Fruit fly (Drosophila melanogaster) whole organism, prepupa: ENCODE results near the gene Cpr100A.

ENCODE experiments used
- CG8119 ChIP-seq: fragments of 200-800 bp; sonication (Bioruptor generic); IDR thresholded peaks from 3 replicates; pipeline ENCODE4 v1.3.6; 2022; ENCODE audit warnings: missing biosample characterization, missing genetic modification characterization
- CG8632 ChIP-seq: fragments of 200-800 bp; sonication (Bioruptor generic); optimal IDR thresholded peaks from 3 replicates; lab custom pipeline; 2016; ENCODE audit warnings: missing biosample characterization, missing genetic modification characterization
- CG9139 ChIP-seq: fragments of 200-800 bp; sonication (Bioruptor generic); optimal IDR thresholded peaks from 3 replicates; lab custom pipeline; 2017; ENCODE audit warnings: missing biosample characterization, mild to moderate bottlenecking, missing genetic modification characterization
- Eip93F ChIP-seq: fragments of 200-800 bp; sonication (Bioruptor generic); optimal IDR thresholded peaks from 2 replicates; lab custom pipeline; 2016; ENCODE audit warnings: missing biosample characterization, mild to moderate bottlenecking, missing genetic modification characterization
- Hr39 ChIP-seq: fragments of 200-800 bp; sonication (Bioruptor generic); optimal IDR thresholded peaks from 2 replicates; lab custom pipeline; 2016; ENCODE audit warnings: missing biosample characterization, missing genetic modification characterization
- Hr4 ChIP-seq: fragments of 200-800 bp; sonication (Bioruptor generic); optimal IDR thresholded peaks from 3 replicates; lab custom pipeline; 2016; ENCODE audit warnings: missing biosample characterization, missing genetic modification characterization
- Lpt ChIP-seq: fragments of 200-800 bp; sonication (Bioruptor generic); optimal IDR thresholded peaks from 3 replicates; lab custom pipeline; 2016; ENCODE audit warnings: missing biosample characterization, missing genetic modification characterization
- Met ChIP-seq: fragments of 200-800 bp; sonication (Bioruptor generic); optimal IDR thresholded peaks from 3 replicates; lab custom pipeline; 2016; ENCODE audit warnings: missing biosample characterization, missing genetic modification characterization
- OdsH ChIP-seq: fragments of 200-800 bp; sonication (Bioruptor generic); optimal IDR thresholded peaks from 3 replicates; lab custom pipeline; 2016; ENCODE audit warnings: missing biosample characterization, missing genetic modification characterization
- cyc ChIP-seq: fragments of 200-800 bp; sonication (Bioruptor generic); optimal IDR thresholded peaks from 3 replicates; lab custom pipeline; 2016; ENCODE audit warnings: missing biosample characterization, missing genetic modification characterization
- fkh ChIP-seq: fragments of 200-800 bp; sonication (Bioruptor generic); optimal IDR thresholded peaks from 3 replicates; lab custom pipeline; 2017; ENCODE audit warnings: missing biosample characterization, mild to moderate bottlenecking, missing genetic modification characterization, moderate library complexity
- pdm3 ChIP-seq: fragments of 200-800 bp; sonication (Bioruptor generic); optimal IDR thresholded peaks from 3 replicates; lab custom pipeline; 2016; ENCODE audit warnings: missing biosample characterization, missing genetic modification characterization

DNA sequence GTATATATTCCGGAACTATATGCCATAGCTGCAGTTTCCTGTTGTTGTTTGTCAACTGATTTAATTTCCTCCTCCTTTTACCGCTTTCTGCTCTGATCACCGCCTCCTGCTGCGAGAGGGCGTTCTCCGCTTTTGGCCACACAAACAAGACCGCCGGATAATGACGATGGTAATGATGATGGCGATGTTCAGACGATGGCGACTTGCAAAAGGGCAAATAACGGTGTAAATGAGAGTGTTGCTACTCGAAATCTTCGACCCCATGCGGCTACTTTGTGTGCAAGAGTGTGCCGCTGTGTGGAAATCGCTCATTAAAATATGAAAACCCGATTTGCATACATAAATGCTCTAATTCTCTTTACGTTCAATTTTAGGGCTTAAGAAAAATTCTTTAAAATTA is 1.4 kb upstream of the Cpr100A start:
- TF ChIP-seq cyc (no peak), fkh (GFP tag; lab: Kevin White, UChicago) (no peak), Hr4 (GFP tag; lab: Kevin White, UChicago) (no peak), Eip93F (GFP tag; lab: Kevin White, UChicago) (no peak), Met (no peak), OdsH (no peak), CG8119 (GFP tag; lab: Robert Waterston, UW) (no peak), CG8632 (GFP tag; lab: Kevin White, UChicago) (no peak), Lpt (GFP tag; lab: Kevin White, UChicago) (no peak), Hr39 (GFP tag; lab: Kevin White, UChicago) (no peak), CG9139 (GFP tag; lab: Kevin White, UChicago) (no peak), pdm3 (GFP tag; lab: Kevin White, UChicago) (no peak)
